Worm (Caenorhabditis elegans): ENCODE measurements around the gene jmjd-5.
A peak's percentile ranks its signal among the peaks of the same experiment; 100 is the strongest.
"Not testable (repeated sequence)": the region's sequence is repeated elsewhere in the genome, so short reads cannot be mapped to it uniquely, and the experiment has no call there.

The jmjd-5 gene

ce11 chrV:11104408-11104807 is 22.9 kb upstream of the jmjd-5 start:
- TF ChIP-seq dpl-1 (GFP tag; optimal IDR thresholded peaks at IDR 0.05) (no peak), aly-2 (tag; optimal IDR thresholded peaks at IDR 0.05) (no peak), C34B4.2 (tag; optimal IDR thresholded peaks at IDR 0.05) (no peak), irx-1 (tag; optimal IDR thresholded peaks at IDR 0.05) (no peak), hlh-4 (tag; optimal IDR thresholded peaks at IDR 0.05) (no peak), ceh-82 (tag; optimal IDR thresholded peaks at IDR 0.05) (no peak), nhr-12 (tag; optimal IDR thresholded peaks at IDR 0.05) (no peak), swsn-7 (tag; optimal IDR thresholded peaks at IDR 0.05) (no peak), ets-5 (GFP tag; IDR thresholded peaks at IDR 0.05) (no peak), mdl-1 (tag; optimal IDR thresholded peaks at IDR 0.05) (no peak), sptf-1 (tag; optimal IDR thresholded peaks at IDR 0.05) (no peak), nhr-11 (tag; optimal IDR thresholded peaks at IDR 0.05) (no peak), nhr-19 (GFP tag; conservative IDR thresholded peaks at IDR 0.05) (no peak), pag-3 (tag; optimal IDR thresholded peaks at IDR 0.05; ENCODE audit: borderline replicate concordance, insufficient read depth) (no peak), nhr-90 (tag; optimal IDR thresholded peaks at IDR 0.05; ENCODE audit: poor library complexity) (no peak)

- TF ChIP-seq sptf-1, rnt-1, zag-1 (tag; optimal IDR thresholded peaks at IDR 0.05): not testable (repeated sequence)
Observed at ce11 chrV:11109647-11110046, 17.6 kb upstream of the jmjd-5 start, which contains the start of gene Y42A5A.5. Gene Y42A5A.5 (minus strand): TSS chrV:11109747.

ce11 chrV:11113041-11113574 is 14.2 kb upstream of the jmjd-5 start, which contains the start of gene erfa-3:
Gene erfa-3 (minus strand): TSS chrV:11113091.
- no peak for TF ChIP-seq ces-1 (GFP tag; optimal IDR thresholded peaks at IDR 0.05)
- peak; percentile 54 to 65 for TF ChIP-seq efl-1 (optimal IDR thresholded peaks at IDR 0.05)
- peak; percentile 52 to 95 for TF ChIP-seq efl-1 (GFP tag; optimal IDR thresholded peaks at IDR 0.05 in 1 of 2)
- TF ChIP-seq snu-23 (GFP tag; optimal IDR thresholded peaks at IDR 0.05), result peak; percentile 73
- no peak for TF ChIP-seq nhr-77 (tag; optimal IDR thresholded peaks at IDR 0.05)
- TF ChIP-seq tbx-2 (tag; optimal IDR thresholded peaks at IDR 0.05), result peak; percentile 49
- peak; percentile 25 for TF ChIP-seq hpl-2 (GFP tag; optimal IDR thresholded peaks at IDR 0.05)
- peak; percentile 58 to 60 for TF ChIP-seq lsy-2 (tag; optimal IDR thresholded peaks at IDR 0.05)
- no peak for TF ChIP-seq C04F5.9 (tag; optimal IDR thresholded peaks at IDR 0.05)
- no peak for TF ChIP-seq ets-5 (GFP tag; IDR thresholded peaks at IDR 0.05)
- TF ChIP-seq nhr-19 (GFP tag; conservative IDR thresholded peaks at IDR 0.05), result peak; percentile 53
- no peak for TF ChIP-seq ama-1 (optimal IDR thresholded peaks at IDR 0.05)
- peak; percentile 85 for TF ChIP-seq rnt-1 (tag; optimal IDR thresholded peaks at IDR 0.05)
- no peak for TF ChIP-seq mef-2 (tag; optimal IDR thresholded peaks at IDR 0.05)
- no peak for TF ChIP-seq egl-27 (tag; optimal IDR thresholded peaks at IDR 0.05)
- TF ChIP-seq ceh-63 (GFP tag; optimal IDR thresholded peaks at IDR 0.05), result no peak
- peak; percentile 50 for TF ChIP-seq snpc-4 (tag; optimal IDR thresholded peaks at IDR 0.05)
- no peak for TF ChIP-seq alr-1 (tag; optimal IDR thresholded peaks at IDR 0.05; ENCODE audit: borderline replicate concordance)
- no peak for TF ChIP-seq pax-3 (tag; optimal IDR thresholded peaks at IDR 0.05)
- no peak for TF ChIP-seq zag-1 (tag; optimal IDR thresholded peaks at IDR 0.05)
- TF ChIP-seq vab-15 (tag; optimal IDR thresholded peaks at IDR 0.05), result no peak
- no peak for TF ChIP-seq lin-13 (GFP tag; optimal IDR thresholded peaks at IDR 0.05)
- TF ChIP-seq sptf-1 (tag; optimal IDR thresholded peaks at IDR 0.05), result no peak
- TF ChIP-seq nhr-85 (tag), result peak; percentile 76
- TF ChIP-seq dpl-1 (GFP tag; optimal IDR thresholded peaks at IDR 0.05), result peak; percentile 55 to 62 (median 59)
- peak; percentile 54 for TF ChIP-seq elt-2 (tag; optimal IDR thresholded peaks at IDR 0.05)
- peak; percentile 59 for TF ChIP-seq nhr-20 (tag; optimal IDR thresholded peaks at IDR 0.05)
- peak; percentile 24 for TF ChIP-seq fkh-8 (tag; optimal IDR thresholded peaks at IDR 0.05)
- TF ChIP-seq grh-1 (GFP tag; IDR thresholded peaks at IDR 0.05), result peak; percentile 51; the same call in 1 of the 2 replicates
- peak; percentile 68 for TF ChIP-seq unc-130 (tag; optimal IDR thresholded peaks at IDR 0.05)
- peak; percentile 46 for TF ChIP-seq mep-1 (tag; optimal IDR thresholded peaks at IDR 0.05)
- no peak for TF ChIP-seq F16B12.6 (tag; optimal IDR thresholded peaks at IDR 0.05)
- TF ChIP-seq ztf-11 (tag; optimal IDR thresholded peaks at IDR 0.05), result peak in 1 of 2 experiments; percentile 48
- peak; percentile 62 for TF ChIP-seq xbp-1 (tag; optimal IDR thresholded peaks at IDR 0.05)
- peak; percentile 40 to 72 for TF ChIP-seq lin-35 (GFP tag; optimal IDR thresholded peaks at IDR 0.05)
- TF ChIP-seq hlh-4 (tag; optimal IDR thresholded peaks at IDR 0.05), result no peak
- peak; percentile 70 for TF ChIP-seq nhr-71 (tag; optimal IDR thresholded peaks at IDR 0.05)
- TF ChIP-seq nhr-237 (tag; optimal IDR thresholded peaks at IDR 0.05), result no peak
- TF ChIP-seq swsn-7 (tag; optimal IDR thresholded peaks at IDR 0.05), result peak; percentile 66

Measured in whole organism, L1 larva.